Fruit fly (Drosophila melanogaster) S2 (cell line): ENCODE results near the gene TTLL1A.

Experiments used
- CG8478 ChIP-seq: fragments of >200 bp; optimal IDR thresholded peaks from 2 replicates; lab custom pipeline; 2018
- CTCF ChIP-seq, 2 experiments: fragments of >200 bp; optimal IDR thresholded peaks; 2 replicates each; lab custom pipeline; 2018

dm6 chrX:17176542-17176941 lies 25.9 kb downstream of the TTLL1A start:
- TF ChIP-seq CTCF (optimal IDR thresholded peaks at IDR 0.05; lab: Kevin White, UChicago) (no peak), CG8478 (no peak)
